Worm (Caenorhabditis elegans) whole organism, late embryonic: ENCODE measurements around the gene C15H7.4.

ENCODE experiments used
- F13H6.1 ChIP-seq: sonication (generic microtip); optimal IDR thresholded peaks from 2 replicates; lab custom pipeline; 2016; ENCODE audit warnings: missing genetic modification characterization, missing compliant biosample characterization
- ama-1 ChIP-seq: fragments of 150-350 bp; optimal IDR thresholded peaks from 2 replicates; lab custom pipeline; 2014
- ceh-30 ChIP-seq: fragments of 150-350 bp; optimal IDR thresholded peaks from 2 replicates; lab custom pipeline; 2014; ENCODE audit warnings: missing biosample characterization, missing genetic modification characterization
- ceh-6 ChIP-seq: fragments of 200-800 bp; sonication (Bioruptor generic); optimal IDR thresholded peaks from 2 replicates; lab custom pipeline; 2018; ENCODE audit warnings: mild to moderate bottlenecking, missing genetic modification characterization, missing compliant biosample characterization
- elt-2 ChIP-seq: sonication (generic microtip); optimal IDR thresholded peaks from 2 replicates; lab custom pipeline; 2016; ENCODE audit warnings: missing genetic modification reagents, missing genetic modification characterization, missing compliant biosample characterization
- eyg-1 ChIP-seq: sonication (generic microtip); optimal IDR thresholded peaks from 2 replicates; lab custom pipeline; 2016; ENCODE audit warnings: missing genotype, missing genetic modification characterization, missing compliant biosample characterization
- fkh-10 ChIP-seq: fragments of 150-350 bp; optimal IDR thresholded peaks from 2 replicates; lab custom pipeline; 2014; ENCODE audit warnings: missing biosample characterization, missing genetic modification reagents, missing genetic modification characterization
- fkh-6 ChIP-seq: sonication (generic microtip); optimal IDR thresholded peaks from 2 replicates; lab custom pipeline; 2016; ENCODE audit warnings: missing genetic modification characterization, missing compliant biosample characterization
- nfya-1 ChIP-seq: sonication (generic microtip); optimal IDR thresholded peaks from 2 replicates; lab custom pipeline; 2017; ENCODE audit warnings: missing genetic modification characterization, mild to moderate bottlenecking, missing compliant biosample characterization, antibody characterized with exemption, moderate library complexity
- pag-3 ChIP-seq: sonication (generic microtip); optimal IDR thresholded peaks from 2 replicates; lab custom pipeline; 2016; ENCODE audit warnings: missing compliant biosample characterization, missing genetic modification characterization, borderline replicate concordance
- pha-4 ChIP-seq: fragments of 150-350 bp; optimal IDR thresholded peaks from 2 replicates; lab custom pipeline; 2018; ENCODE audit warnings: missing biosample characterization, missing genetic modification reagents, missing genetic modification characterization
- sdc-2 ChIP-seq: sonication (generic microtip); optimal IDR thresholded peaks from 2 replicates; lab custom pipeline; 2016; ENCODE audit warnings: missing genotype, missing genetic modification characterization, missing compliant biosample characterization
- tbx-2 ChIP-seq: sonication (generic microtip); optimal IDR thresholded peaks from 2 replicates; lab custom pipeline; 2016; ENCODE audit warnings: missing genetic modification characterization, missing compliant biosample characterization
- unc-86 ChIP-seq: sonication (generic microtip); optimal IDR thresholded peaks from 2 replicates; lab custom pipeline; 2016; ENCODE audit warnings: missing genetic modification characterization, missing compliant biosample characterization

DNA sequence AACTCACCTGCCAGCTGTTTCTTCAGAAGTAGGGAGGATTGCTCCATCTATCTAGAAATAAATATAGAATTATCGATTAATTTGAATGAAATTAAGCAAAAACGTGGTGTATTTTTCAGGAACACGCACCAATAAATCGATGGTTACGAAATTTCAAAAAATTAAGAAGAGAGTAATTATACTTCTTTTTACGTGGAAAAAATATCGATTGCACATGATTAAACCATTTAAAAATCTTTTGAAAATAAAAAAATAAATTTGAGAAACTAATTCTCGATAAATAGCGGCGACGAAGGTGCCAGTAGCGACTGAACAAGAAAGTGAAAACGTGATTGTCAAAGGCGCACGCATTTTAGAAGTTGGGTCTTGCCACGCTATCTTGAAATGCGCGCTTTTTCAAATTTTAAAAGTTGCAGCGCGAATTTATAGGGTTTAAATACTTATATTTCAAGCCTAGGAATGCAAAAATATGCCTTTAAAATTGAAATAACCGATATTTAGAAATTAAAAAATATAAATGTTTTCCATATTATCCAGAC is 24.5 kb downstream of the C15H7.4 start, which contains the start of gene ubc-7:
- TF ChIP-seq ceh-6 (GFP tag; lab: Kevin White, UChicago) = no peak
- no peak for TF ChIP-seq pag-3 (tag; lab: Kevin White, UChicago)
- no peak for TF ChIP-seq F13H6.1 (tag; lab: Kevin White, UChicago)
- TF ChIP-seq sdc-2 = no peak
- no peak for TF ChIP-seq tbx-2 (tag; lab: Kevin White, UChicago)
- TF ChIP-seq unc-86 = no peak
- TF ChIP-seq ceh-30 = no peak
- peak; percentile 57 for TF ChIP-seq nfya-1 (tag; lab: Kevin White, UChicago)
- no peak for TF ChIP-seq eyg-1 (tag; lab: Kevin White, UChicago)
- no peak for TF ChIP-seq pha-4 (tag; lab: Kevin White, UChicago)
- TF ChIP-seq fkh-6 (tag; lab: Kevin White, UChicago) = no peak
- TF ChIP-seq elt-2 (tag; lab: Kevin White, UChicago) = no peak
- no peak for TF ChIP-seq fkh-10 (GFP tag; lab: Kevin White, UChicago)
- no peak for TF ChIP-seq ama-1
